Fruit fly (Drosophila melanogaster): ENCODE measurements around the gene Ip259.

The Ip259 gene

dm6 chr2L:10366525-10366924 lies 41.6 kb upstream of the Ip259 start, which contains the start of gene CG5056 (continued):
- peak; percentile 13 for TF ChIP-seq dmrt11E (tag; optimal IDR thresholded peaks at IDR 0.05)
- TF ChIP-seq pzg (GFP tag; optimal IDR thresholded peaks at IDR 0.05) = peak; percentile 88
- TF ChIP-seq CG43689 (GFP tag; IDR thresholded peaks at IDR 0.05) = no peak
- TF ChIP-seq NfI (GFP tag; optimal IDR thresholded peaks at IDR 0.05) = peak; percentile 28
- no peak for TF ChIP-seq Poxn (GFP tag; IDR thresholded peaks at IDR 0.05)
- TF ChIP-seq CG14965 (GFP tag; optimal IDR thresholded peaks at IDR 0.05; ENCODE audit: borderline replicate concordance) = no peak
- TF ChIP-seq repo (GFP tag; optimal IDR thresholded peaks at IDR 0.05) = no peak
- peak; percentile 30; the same call in 1 of the 2 replicates for TF ChIP-seq CG14667 (GFP tag; IDR thresholded peaks at IDR 0.05)
- TF ChIP-seq Sry-δ (GFP tag; optimal IDR thresholded peaks at IDR 0.05) = peak; percentile 26
- TF ChIP-seq Stat92E (GFP tag; optimal IDR thresholded peaks at IDR 0.05) = peak in 1 of 3 experiments; percentile 77
- 0 out of 2 replicates have a peak, but pooled peaks have one; percentile 28 for TF ChIP-seq vvl (GFP tag; IDR thresholded peaks at IDR 0.05)
- TF ChIP-seq Sox100B (GFP tag; optimal IDR thresholded peaks at IDR 0.05) = no peak
- TF ChIP-seq CG4854 (GFP tag; optimal IDR thresholded peaks at IDR 0.05) = no peak
- TF ChIP-seq stwl (tag; optimal IDR thresholded peaks at IDR 0.05) = peak; percentile 59
- TF ChIP-seq CG12104 (GFP tag; optimal IDR thresholded peaks at IDR 0.05) = no peak
- TF ChIP-seq Max (GFP tag; optimal IDR thresholded peaks at IDR 0.05) = peak; percentile 17
- TF ChIP-seq CG8924 (tag; optimal IDR thresholded peaks at IDR 0.05) = peak; percentile 59
- TF ChIP-seq exex (tag; optimal IDR thresholded peaks at IDR 0.05) = no peak
- TF ChIP-seq Dek (tag; optimal IDR thresholded peaks at IDR 0.05) = no peak
- no peak for TF ChIP-seq CG4730 (GFP tag; IDR thresholded peaks at IDR 0.05)
- no peak for TF ChIP-seq CG11398 (GFP tag; optimal IDR thresholded peaks at IDR 0.05)
- peak; percentile 31 for TF ChIP-seq CG15514 (GFP tag; optimal IDR thresholded peaks at IDR 0.05)
- peak; percentile 75 for TF ChIP-seq CG12659 (GFP tag; optimal IDR thresholded peaks at IDR 0.05)
- TF ChIP-seq nmo (GFP tag; optimal IDR thresholded peaks at IDR 0.05) = peak; percentile 64
- no peak for TF ChIP-seq shn (GFP tag; optimal IDR thresholded peaks at IDR 0.05)
- TF ChIP-seq CG4328 (GFP tag; optimal IDR thresholded peaks at IDR 0.05) = no peak
- TF ChIP-seq HLH4C (GFP tag; IDR thresholded peaks at IDR 0.05; ENCODE audit: partially characterized antibody) = no peak
- TF ChIP-seq ham (GFP tag; IDR thresholded peaks at IDR 0.05) = no peak
- TF ChIP-seq CoRest (tag; optimal IDR thresholded peaks at IDR 0.05) = no peak
- TF ChIP-seq Xrp1 (GFP tag; IDR thresholded peaks at IDR 0.05) = peak; percentile 17; the same call in 1 of the 2 replicates
- no peak for TF ChIP-seq toy (GFP tag; IDR thresholded peaks at IDR 0.05)
- no peak for TF ChIP-seq CG14014 (GFP tag; IDR thresholded peaks at IDR 0.05)
- peak; percentile 44 for TF ChIP-seq BEAF-32 (GFP tag; optimal IDR thresholded peaks at IDR 0.05)
- TF ChIP-seq pb (GFP tag; optimal IDR thresholded peaks at IDR 0.05) = no peak
- TF ChIP-seq CG16815 (GFP tag; optimal IDR thresholded peaks at IDR 0.05) = no peak
- no peak for TF ChIP-seq sr (GFP tag; IDR thresholded peaks at IDR 0.05)
- peak; percentile 63 for TF ChIP-seq CG2712 (tag; optimal IDR thresholded peaks at IDR 0.05)
- no peak for TF ChIP-seq CG11085 (GFP tag; IDR thresholded peaks at IDR 0.05)
- no peak for TF ChIP-seq peb (GFP tag; IDR thresholded peaks at IDR 0.05)
- peak; percentile 78 for TF ChIP-seq Med (GFP tag)
- peak; percentile 27 for TF ChIP-seq slou (GFP tag; optimal IDR thresholded peaks at IDR 0.05)
- no peak for TF ChIP-seq CG12744 (GFP tag; optimal IDR thresholded peaks at IDR 0.05)
- TF ChIP-seq CG10654 (GFP tag; optimal IDR thresholded peaks at IDR 0.05) = no peak
- peak; percentile 62 for TF ChIP-seq HmgZ (tag; optimal IDR thresholded peaks at IDR 0.05)
- peak; percentile 21 for TF ChIP-seq lbe (GFP tag; optimal IDR thresholded peaks at IDR 0.05)
- TF ChIP-seq Dfd (GFP tag; optimal IDR thresholded peaks at IDR 0.05) = no peak
- no peak for TF ChIP-seq cwo (GFP tag; optimal IDR thresholded peaks at IDR 0.05)
- TF ChIP-seq CG6791 (GFP tag; IDR thresholded peaks at IDR 0.05; ENCODE audit: partially characterized antibody) = 0 out of 3 replicates have a peak, but pooled peaks have one; percentile 25
- TF ChIP-seq HLH54F (GFP tag; optimal IDR thresholded peaks at IDR 0.05) = no peak
- peak; percentile 7 for TF ChIP-seq CG18262 (tag; optimal IDR thresholded peaks at IDR 0.05)
